Fruit fly (Drosophila melanogaster): ENCODE measurements around the gene TTLL3A.
A peak's percentile ranks its signal among the peaks of the same experiment; 100 is the strongest.

TTLL3A gene

DNA sequence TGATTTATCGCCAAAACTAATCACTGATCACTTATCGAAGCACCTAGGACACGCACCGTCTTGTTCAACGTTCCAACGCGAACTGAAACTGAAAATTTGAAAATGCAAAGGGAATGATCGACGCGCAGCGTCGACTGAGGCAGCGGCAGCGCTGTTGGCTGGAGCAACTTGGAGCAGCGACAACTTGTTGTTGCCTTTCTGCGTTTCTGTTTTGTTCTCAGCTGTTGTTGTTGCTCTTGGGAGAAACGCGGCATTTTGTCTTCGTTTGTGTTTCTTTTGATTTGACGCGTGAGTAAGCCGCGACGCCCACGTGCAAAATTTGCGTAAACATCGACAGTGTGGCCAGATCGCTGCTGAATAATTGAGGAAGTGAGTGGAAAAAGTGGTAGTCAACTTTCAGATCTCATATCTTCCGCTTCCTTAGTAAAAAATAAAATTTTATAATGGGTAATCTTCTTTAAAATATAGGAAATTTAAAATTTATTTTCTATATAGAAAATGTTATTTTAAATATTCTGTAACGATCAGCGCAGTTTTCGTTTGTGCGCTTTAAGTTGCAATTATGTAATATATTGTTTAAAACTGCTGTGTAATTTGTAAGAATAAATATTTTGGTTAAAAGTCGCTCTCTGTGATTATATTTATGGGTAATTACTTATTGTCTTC lies 30.9 kb downstream of the TTLL3A start, which contains the start of gene Tsp (continued):
- TF ChIP-seq CG10565 (GFP tag; optimal IDR thresholded peaks at IDR 0.05) (no peak), sima (GFP tag; optimal IDR thresholded peaks at IDR 0.05) (no peak), CG3065 (GFP tag; optimal IDR thresholded peaks at IDR 0.05) (no peak), kni (GFP tag; optimal IDR thresholded peaks at IDR 0.05) (no peak), ken (GFP tag; IDR thresholded peaks at IDR 0.05) (no peak), bowl (GFP tag; IDR thresholded peaks at IDR 0.05) (no peak), CG15479 (GFP tag; optimal IDR thresholded peaks at IDR 0.05) (peak; percentile 5), ewg (GFP tag; optimal IDR thresholded peaks at IDR 0.05) (no peak), gro (GFP tag; optimal IDR thresholded peaks at IDR 0.05) (peak; percentile 10), Deaf1 (tag; optimal IDR thresholded peaks at IDR 0.05) (peak; percentile 4), ash1 (GFP tag; optimal IDR thresholded peaks at IDR 0.05) (no peak), CG17328 (GFP tag; IDR thresholded peaks at IDR 0.05) (no peak), CG6689 (GFP tag; IDR thresholded peaks at IDR 0.05) (no peak), maf-S (GFP tag; optimal IDR thresholded peaks at IDR 0.05) (no peak), Lhr (GFP tag; optimal IDR thresholded peaks at IDR 0.05) (no peak), insv (GFP tag; optimal IDR thresholded peaks at IDR 0.05) (no peak), CG16815 (GFP tag; optimal IDR thresholded peaks at IDR 0.05) (no peak), CG15514 (GFP tag; optimal IDR thresholded peaks at IDR 0.05) (peak; percentile 4), cas (GFP tag; IDR thresholded peaks at IDR 0.05) (no peak), HLH3B (GFP tag; IDR thresholded peaks at IDR 0.05) (no peak), tap (tag; optimal IDR thresholded peaks at IDR 0.05) (no peak), CG31365 (tag; optimal IDR thresholded peaks at IDR 0.05) (no peak), CG4424 (GFP tag; optimal IDR thresholded peaks at IDR 0.05) (no peak), sna (GFP tag; IDR thresholded peaks at IDR 0.05; ENCODE audit: partially characterized antibody) (0 out of 2 replicates have a peak, but pooled peaks have one; percentile 16), CG3726 (GFP tag; IDR thresholded peaks at IDR 0.05) (no peak), CG11247 (GFP tag; IDR thresholded peaks at IDR 0.05) (no peak), CG13624 (GFP tag; optimal IDR thresholded peaks at IDR 0.05) (no peak), CG7357 (GFP tag; IDR thresholded peaks at IDR 0.05) (no peak), Gsc (GFP tag; IDR thresholded peaks at IDR 0.05) (no peak), so (GFP tag; IDR thresholded peaks at IDR 0.05) (peak; percentile 43; the same call in 1 of the 3 replicates), CG17912 (GFP tag; optimal IDR thresholded peaks at IDR 0.05) (no peak), GATAe (GFP tag; conservative IDR thresholded peaks at IDR 0.05) (no peak), MTF-1 (GFP tag; optimal IDR thresholded peaks at IDR 0.05; ENCODE audit: borderline replicate concordance) (no peak), caup (GFP tag; optimal IDR thresholded peaks at IDR 0.05; ENCODE audit: severe bottlenecking) (no peak), CG11504 (tag; optimal IDR thresholded peaks at IDR 0.05) (no peak), twi (tag; optimal IDR thresholded peaks at IDR 0.05) (no peak), Stat92E (GFP tag; optimal IDR thresholded peaks at IDR 0.05) (no peak), grau (tag; optimal IDR thresholded peaks at IDR 0.05) (peak; percentile 11), dan (GFP tag; IDR thresholded peaks at IDR 0.05) (no peak), al (GFP tag; IDR thresholded peaks at IDR 0.05) (no peak), Dll (GFP tag; IDR thresholded peaks at IDR 0.05; ENCODE audit: partially characterized antibody) (no peak), Myb (GFP tag; optimal IDR thresholded peaks at IDR 0.05) (no peak), eyg (GFP tag; optimal IDR thresholded peaks at IDR 0.05) (no peak), CG15696 (tag; optimal IDR thresholded peaks at IDR 0.05) (no peak), B-H2 (GFP tag; optimal IDR thresholded peaks at IDR 0.05) (no peak), dati (GFP tag; IDR thresholded peaks at IDR 0.05) (no peak), CG6654 (GFP tag; optimal IDR thresholded peaks at IDR 0.05) (no peak), sd (tag; optimal IDR thresholded peaks at IDR 0.05) (peak; percentile 58), rib (GFP tag; IDR thresholded peaks at IDR 0.05) (no peak), fd3F (GFP tag; optimal IDR thresholded peaks at IDR 0.05) (no peak)
